Worm (Caenorhabditis elegans): ENCODE data around the gene pal-1.

pal-1 gene

DNA sequence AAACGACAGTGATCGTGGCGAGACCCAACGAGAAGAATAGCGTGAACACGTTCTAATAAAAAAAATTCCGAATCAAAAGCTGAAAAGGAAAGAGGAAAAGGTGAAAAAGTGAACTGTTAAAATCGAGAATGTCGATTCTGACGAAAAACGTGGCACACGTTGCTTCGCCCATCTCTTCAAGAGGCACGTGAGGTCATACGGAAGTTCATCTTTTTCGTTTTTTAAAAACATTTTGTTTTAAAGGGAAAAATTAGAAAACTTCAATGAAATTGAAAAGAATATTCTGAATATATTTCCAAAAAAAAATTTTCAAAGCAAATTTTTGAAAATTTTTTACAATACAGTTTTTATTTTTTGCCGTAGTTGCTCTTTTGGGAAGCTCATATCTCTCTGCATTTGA is 1.8 kb upstream of the pal-1 start, which contains the start of gene C38D4.7:
Gene C38D4.7, minus strand, starts transcription at position 101 of the 400 bp plus-strand sequence.
- TF ChIP-seq lin-38 (GFP tag; IDR thresholded peaks at IDR 0.05) (no peak), lir-3 (tag; optimal IDR thresholded peaks at IDR 0.05) (no peak)

DNA sequence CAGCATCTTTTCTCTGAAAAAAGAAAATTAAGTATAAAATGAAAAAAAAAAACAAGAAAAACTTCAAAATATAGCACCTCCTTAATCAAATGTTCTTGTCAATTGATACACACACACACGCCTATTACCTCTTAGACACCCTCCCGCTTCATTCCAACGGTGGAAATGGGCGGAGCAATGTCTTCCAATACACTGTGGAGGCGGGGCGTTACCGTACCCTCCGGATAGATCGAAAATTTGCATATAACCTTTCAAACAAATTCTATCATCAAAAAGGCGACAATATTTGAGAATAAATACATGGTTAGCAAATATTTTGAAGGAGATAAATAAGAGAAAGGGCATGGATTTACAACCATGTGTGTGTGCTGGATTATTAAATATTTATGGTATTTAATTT is 1.3 kb downstream of the pal-1 start:
- TF ChIP-seq dmd-9 (GFP tag; IDR thresholded peaks at IDR 0.05) (no peak), daf-16 (GFP tag; optimal IDR thresholded peaks at IDR 0.05) (no peak), daf-16 (tag; optimal IDR thresholded peaks at IDR 0.05) (peak; percentile 9), lin-38 (GFP tag; IDR thresholded peaks at IDR 0.05) (0 out of 2 replicates have a peak, but pooled peaks have one; percentile 17)

DNA sequence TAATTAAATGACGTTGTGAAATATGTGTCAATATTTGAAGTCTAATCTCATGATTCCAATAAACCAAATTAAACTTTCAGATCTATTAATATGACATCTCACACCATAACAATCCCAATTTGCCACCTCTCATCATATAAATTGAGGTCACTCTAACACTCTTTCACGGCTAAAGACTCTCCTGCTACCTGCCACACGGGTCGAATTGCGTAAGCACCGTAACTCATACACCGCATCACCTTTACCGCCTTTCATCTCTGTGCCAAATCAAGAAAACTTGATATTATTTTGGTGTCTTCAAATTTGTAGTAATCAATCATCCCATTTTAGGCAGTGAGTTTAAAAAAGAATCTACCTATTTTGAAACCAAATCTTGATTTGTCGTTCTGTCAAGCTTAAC is 3.0 kb downstream of the pal-1 start:
- TF ChIP-seq arid-1 (GFP tag; conservative IDR thresholded peaks at IDR 0.05) (no peak), zfp-2 (tag; optimal IDR thresholded peaks at IDR 0.05) (no peak), madf-5 (GFP tag; IDR thresholded peaks at IDR 0.05) (no peak), Y105C5A.15 (GFP tag; IDR thresholded peaks at IDR 0.05) (no peak), lin-1 (GFP tag; IDR thresholded peaks at IDR 0.05) (no peak)

- TF ChIP-seq ama-1 (optimal IDR thresholded peaks at IDR 0.05) (peak; percentile 9), daf-16 (GFP tag; optimal IDR thresholded peaks at IDR 0.05) (no peak), daf-16 (tag; optimal IDR thresholded peaks at IDR 0.05) (no peak)
These were observed 6.7 kb downstream of the pal-1 start, which contains the start of gene metl-5 for ce11 chrIII:4802707-4803106. metl-5 (plus strand) TSS chrIII:4803007.

- no peak for TF ChIP-seq mxl-2 (GFP tag; conservative IDR thresholded peaks at IDR 0.05)
- TF ChIP-seq hif-1 (tag; optimal IDR thresholded peaks at IDR 0.05) = no peak
- TF ChIP-seq ces-1 (GFP tag; optimal IDR thresholded peaks at IDR 0.05) = no peak
- TF ChIP-seq php-3 (GFP tag; IDR thresholded peaks at IDR 0.05) = no peak
- no peak for TF ChIP-seq fos-1 (tag; optimal IDR thresholded peaks at IDR 0.05)
- peak; percentile 15 for TF ChIP-seq nhr-28 (tag; optimal IDR thresholded peaks at IDR 0.05)
- TF ChIP-seq unc-39 (tag; optimal IDR thresholded peaks at IDR 0.05) = no peak
- no peak for TF ChIP-seq zag-1 (tag; optimal IDR thresholded peaks at IDR 0.05)
- TF ChIP-seq dmd-8 (GFP tag; IDR thresholded peaks at IDR 0.05) = no peak
- TF ChIP-seq egl-43 (GFP tag; IDR thresholded peaks at IDR 0.05) = no peak
- no peak for TF ChIP-seq Y105C5A.15 (GFP tag; IDR thresholded peaks at IDR 0.05)
- no peak for TF ChIP-seq arid-1 (GFP tag; conservative IDR thresholded peaks at IDR 0.05)
- no peak for TF ChIP-seq nhr-42 (GFP tag; IDR thresholded peaks at IDR 0.05)
- no peak for TF ChIP-seq ceh-44 (GFP tag; IDR thresholded peaks at IDR 0.05)
- TF ChIP-seq tag-97 (GFP tag; IDR thresholded peaks at IDR 0.05) = no peak
- TF ChIP-seq ceh-82 (tag; optimal IDR thresholded peaks at IDR 0.05) = no peak
- no peak for TF ChIP-seq lir-3 (tag; optimal IDR thresholded peaks at IDR 0.05)
- TF ChIP-seq Y5F2A.4 (GFP tag; optimal IDR thresholded peaks at IDR 0.05) = no peak
- TF ChIP-seq hlh-30 (tag; optimal IDR thresholded peaks at IDR 0.05; ENCODE audit: insufficient read depth) = peak; percentile 32
- TF ChIP-seq daf-16 (GFP tag; optimal IDR thresholded peaks at IDR 0.05) = no peak
- peak; percentile 17 for TF ChIP-seq daf-16 (tag; optimal IDR thresholded peaks at IDR 0.05)
- TF ChIP-seq F26F4.8 (GFP tag; conservative IDR thresholded peaks at IDR 0.05) = no peak
- no peak for TF ChIP-seq fkh-10 (GFP tag; optimal IDR thresholded peaks at IDR 0.05)
- TF ChIP-seq nhr-10 (tag; optimal IDR thresholded peaks at IDR 0.05) = no peak
- no peak for TF ChIP-seq T26A8.4 (GFP tag; IDR thresholded peaks at IDR 0.05)
- TF ChIP-seq mep-1 (tag; optimal IDR thresholded peaks at IDR 0.05) = no peak
- no peak for TF ChIP-seq ceh-62 (tag; optimal IDR thresholded peaks at IDR 0.05)
- no peak for TF ChIP-seq attf-4 (tag; optimal IDR thresholded peaks at IDR 0.05)
- TF ChIP-seq daf-19 (GFP tag; conservative IDR thresholded peaks at IDR 0.05) = no peak
- TF ChIP-seq madf-9 (GFP tag; conservative IDR thresholded peaks at IDR 0.05) = no peak
- no peak for TF ChIP-seq saeg-2 (GFP tag; IDR thresholded peaks at IDR 0.05)
- peak; percentile 42 for TF ChIP-seq aha-1 (tag)
- no peak for TF ChIP-seq daf-8 (GFP tag; IDR thresholded peaks at IDR 0.05)
- no peak for TF ChIP-seq dmd-9 (GFP tag; IDR thresholded peaks at IDR 0.05)
- TF ChIP-seq dmd-6 (GFP tag; IDR thresholded peaks at IDR 0.05) = 0 out of 2 replicates have a peak, but pooled peaks have one; percentile 8
These were observed 12.8 kb downstream of the pal-1 start, which contains the start of gene tag-325 for ce11 chrIII:4796536-4796935. tag-325 (plus strand) TSS chrIII:4796836.
